Fruit fly (Drosophila melanogaster) S2 (cell line): ENCODE results near the gene Gr10b.

ENCODE experiments used
- CG8478 ChIP-seq: fragments of >200 bp; optimal IDR thresholded peaks from 2 replicates; lab custom pipeline; 2018
- CTCF ChIP-seq, 2 experiments: fragments of >200 bp; optimal IDR thresholded peaks; 2 replicates each; lab custom pipeline; 2018

- TF ChIP-seq CTCF (optimal IDR thresholded peaks at IDR 0.05; lab: Kevin White, UChicago) (no peak), CG8478 (no peak)
Measured at dm6 chrX:11409647-11410046, 3.3 kb downstream of the Gr10b start, which contains the start of gene CG15196.
